Worm (Caenorhabditis elegans) whole organism, L1 larva: ENCODE results near the gene ZK856.14.

ENCODE experiments used
- F16B12.6 ChIP-seq: fragments of 150-350 bp; optimal IDR thresholded peaks from 2 replicates; lab custom pipeline; 2014; ENCODE audit warnings: missing biosample characterization, missing genetic modification characterization
- ama-1 ChIP-seq: fragments of 150-350 bp; optimal IDR thresholded peaks from 2 replicates; lab custom pipeline; 2014
- ceh-8 ChIP-seq: fragments of 200-800 bp; sonication (Bioruptor generic); optimal IDR thresholded peaks from 2 replicates; lab custom pipeline; 2018; ENCODE audit warnings: mild to moderate bottlenecking, missing genetic modification characterization, moderate library complexity, missing compliant biosample characterization
- ceh-82 ChIP-seq, 3 experiments: fragments of 150-350 bp in 1 of 3; sonication (generic microtip) in 2 of 3; optimal IDR thresholded peaks; 2 replicates each; lab custom pipeline; 2014 to 2017; ENCODE audit warnings: missing biosample characterization in 3 of 3, missing genetic modification characterization in 3 of 3
- ceh-88 ChIP-seq: fragments of 200-800 bp; sonication (Bioruptor generic); IDR thresholded peaks from 2 replicates; pipeline ENCODE4 v1.3.6; 2022; ENCODE audit warnings: missing genetic modification characterization, missing compliant biosample characterization
- ceh-90 ChIP-seq: sonication (generic microtip); optimal IDR thresholded peaks from 2 replicates; lab custom pipeline; 2016; ENCODE audit warnings: missing genetic modification characterization, missing compliant biosample characterization
- dsc-1 ChIP-seq: sonication (generic microtip); optimal IDR thresholded peaks from 2 replicates; lab custom pipeline; 2016; ENCODE audit warnings: mild to moderate bottlenecking, missing genetic modification characterization, missing compliant biosample characterization
- elt-2 ChIP-seq: sonication (generic microtip); optimal IDR thresholded peaks from 2 replicates; lab custom pipeline; 2016; ENCODE audit warnings: missing genetic modification characterization, mild to moderate bottlenecking, inconsistent platforms, missing compliant biosample characterization, missing genetic modification reagents
- ets-5 ChIP-seq: fragments of 200-800 bp; sonication (Bioruptor generic); IDR thresholded peaks from 2 replicates; pipeline ENCODE4 v1.3.6; 2022; ENCODE audit warnings: missing genetic modification characterization, missing compliant biosample characterization
- fkh-8 ChIP-seq: sonication (generic microtip); optimal IDR thresholded peaks from 2 replicates; lab custom pipeline; 2016; ENCODE audit warnings: mild to moderate bottlenecking, missing genetic modification characterization, missing compliant biosample characterization
- grh-1 ChIP-seq: fragments of 200-800 bp; sonication (Bioruptor generic); IDR thresholded peaks from 2 replicates; pipeline ENCODE4 v1.3.6; 2022; ENCODE audit warnings: missing genetic modification reagents, missing genetic modification characterization, missing compliant biosample characterization
- hlh-17 ChIP-seq: fragments of 200-800 bp; sonication (Bioruptor generic); optimal IDR thresholded peaks from 2 replicates; lab custom pipeline; 2018; ENCODE audit warnings: missing genetic modification characterization, mild to moderate bottlenecking, missing compliant biosample characterization, moderate library complexity, borderline replicate concordance
- hpl-2 ChIP-seq: fragments of 150-350 bp; optimal IDR thresholded peaks from 2 replicates; lab custom pipeline; 2014; ENCODE audit warnings: missing biosample characterization, missing genetic modification reagents, missing genetic modification characterization
- irx-1 ChIP-seq: sonication (generic microtip); optimal IDR thresholded peaks from 2 replicates; lab custom pipeline; 2016; ENCODE audit warnings: missing genetic modification characterization, missing compliant biosample characterization
- lin-13 ChIP-seq: fragments of 150-350 bp; optimal IDR thresholded peaks from 2 replicates; lab custom pipeline; 2014; ENCODE audit warnings: missing biosample characterization, missing genetic modification reagents, missing genetic modification characterization
- lin-14 ChIP-seq: fragments of 200-800 bp; sonication (Bioruptor generic); optimal IDR thresholded peaks from 2 replicates; lab custom pipeline; 2018; ENCODE audit warnings: mild to moderate bottlenecking, missing genetic modification characterization, moderate library complexity, missing compliant biosample characterization
- lin-35 ChIP-seq, 2 experiments: fragments of 150-350 bp; optimal IDR thresholded peaks; 2 replicates each; lab custom pipeline; 2014; ENCODE audit warnings: missing biosample characterization in 2 of 2, missing genetic modification characterization in 2 of 2, missing genetic modification reagents in 2 of 2
- mab-9 ChIP-seq: fragments of 200-800 bp; sonication (Bioruptor generic); IDR thresholded peaks from 2 replicates; pipeline ENCODE4 v1.3.6; 2022; ENCODE audit warnings: missing genetic modification reagents, missing genetic modification characterization, missing compliant biosample characterization
- mdl-1 ChIP-seq, 2 experiments: fragments of 150-350 bp; optimal IDR thresholded peaks; 2 replicates each; lab custom pipeline; 2014 to 2017; ENCODE audit warnings: missing biosample characterization in 2 of 2, missing genetic modification characterization in 2 of 2, inconsistent platforms in 1 of 2
- mep-1 ChIP-seq: fragments of 150-350 bp; optimal IDR thresholded peaks from 2 replicates; lab custom pipeline; 2014; ENCODE audit warnings: missing biosample characterization, missing genetic modification characterization
- nhr-47 ChIP-seq: sonication (generic microtip); optimal IDR thresholded peaks from 2 replicates; lab custom pipeline; 2016; ENCODE audit warnings: mild to moderate bottlenecking, missing genetic modification characterization, moderate library complexity, missing compliant biosample characterization
- nhr-71 ChIP-seq: sonication (generic microtip); optimal IDR thresholded peaks from 2 replicates; lab custom pipeline; 2016; ENCODE audit warnings: mild to moderate bottlenecking, missing genetic modification characterization, moderate library complexity, missing compliant biosample characterization
- nhr-84 ChIP-seq: sonication (generic microtip); optimal IDR thresholded peaks from 2 replicates; lab custom pipeline; 2017; ENCODE audit warnings: missing biosample characterization, missing genetic modification characterization
- nhr-85 ChIP-seq: sonication (generic microtip); peaks from one replicate; lab custom pipeline; 2016; ENCODE audit warnings: missing genetic modification characterization, inconsistent platforms, missing compliant biosample characterization
- pag-3 ChIP-seq: sonication (generic microtip); optimal IDR thresholded peaks from 2 replicates; lab custom pipeline; 2017; ENCODE audit warnings: missing genetic modification characterization, mild to moderate bottlenecking, missing compliant biosample characterization, antibody characterized with exemption, borderline replicate concordance; ENCODE audit not compliant: insufficient read depth
- pax-3 ChIP-seq: fragments of 200-800 bp; sonication (Bioruptor generic); optimal IDR thresholded peaks from 2 replicates; lab custom pipeline; 2018; ENCODE audit warnings: mild to moderate bottlenecking, missing genetic modification characterization, moderate library complexity, missing compliant biosample characterization
- rnt-1 ChIP-seq: sonication (generic microtip); optimal IDR thresholded peaks from 2 replicates; lab custom pipeline; 2016; ENCODE audit warnings: mild to moderate bottlenecking, missing genetic modification characterization, moderate library complexity, missing compliant biosample characterization
- snpc-4 ChIP-seq: fragments of 150-350 bp; optimal IDR thresholded peaks from 2 replicates; lab custom pipeline; 2014; ENCODE audit warnings: missing biosample characterization, missing genetic modification characterization
- sox-4 ChIP-seq: sonication (generic microtip); optimal IDR thresholded peaks from 2 replicates; lab custom pipeline; 2016; ENCODE audit warnings: missing genetic modification characterization, missing compliant biosample characterization
- swsn-7 ChIP-seq: sonication (generic microtip); optimal IDR thresholded peaks from 2 replicates; lab custom pipeline; 2016; ENCODE audit warnings: missing genetic modification characterization, missing compliant biosample characterization
- tbx-2 ChIP-seq: sonication (generic microtip); optimal IDR thresholded peaks from 2 replicates; lab custom pipeline; 2016; ENCODE audit warnings: missing genetic modification characterization, missing compliant biosample characterization
- tlp-1 ChIP-seq: fragments of 150-350 bp; optimal IDR thresholded peaks from 2 replicates; lab custom pipeline; 2014; ENCODE audit warnings: missing biosample characterization, missing genetic modification characterization
- unc-86 ChIP-seq: sonication (generic microtip); optimal IDR thresholded peaks from 2 replicates; lab custom pipeline; 2016; ENCODE audit warnings: missing genetic modification characterization, missing compliant biosample characterization
- xbp-1 ChIP-seq: sonication (generic microtip); optimal IDR thresholded peaks from 2 replicates; lab custom pipeline; 2016; ENCODE audit warnings: missing genetic modification characterization, missing compliant biosample characterization

ZK856.14 gene

DNA sequence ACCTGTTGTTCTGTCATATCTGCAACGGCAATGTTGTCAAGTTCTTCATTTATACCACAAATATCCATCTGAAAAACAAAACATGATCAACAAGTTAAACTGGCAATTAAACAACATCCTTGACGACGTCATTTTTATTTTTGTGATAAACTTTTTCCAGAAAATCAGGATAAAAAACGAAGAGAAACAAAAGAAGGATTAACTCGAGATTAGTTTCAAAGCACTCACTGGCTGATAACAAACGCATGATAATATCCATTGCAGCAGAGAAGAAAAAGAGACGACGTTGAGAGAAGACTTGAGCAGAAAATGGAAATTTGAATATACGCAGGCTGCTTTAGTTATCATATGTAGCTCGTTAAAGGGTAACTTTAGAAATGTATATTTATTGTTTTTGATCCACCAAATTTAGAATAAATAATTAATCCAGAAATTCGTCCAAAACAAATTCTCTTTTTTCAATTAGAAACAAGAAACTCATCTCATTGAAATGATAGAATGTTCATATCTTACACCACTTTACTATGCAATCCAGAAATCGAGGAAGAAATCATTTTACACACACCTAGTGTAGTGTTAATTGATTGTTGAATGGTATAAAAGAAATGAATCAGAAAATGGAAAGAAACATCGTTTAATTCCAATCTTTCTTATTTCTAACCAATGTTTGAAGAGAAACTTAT lies 24.4 kb downstream of the ZK856.14 start, which contains the start of the genes C12D8.21 and col-148:
TSS of gene C12D8.21 (minus strand) at position 68 of the 683 bp plus-strand sequence.
TSS of gene col-148 (plus strand) at position 633 of the 683 bp plus-strand sequence.
- peak; percentile 22 for TF ChIP-seq sox-4 (tag; lab: Kevin White, UChicago)
- TF ChIP-seq tlp-1 (tag; lab: Kevin White, UChicago), result no peak
- TF ChIP-seq tbx-2 (tag; lab: Kevin White, UChicago), result no peak
- no peak for TF ChIP-seq snpc-4 (tag; lab: Kevin White, UChicago)
- peak; percentile 96 for TF ChIP-seq dsc-1 (tag; lab: Kevin White, UChicago)
- TF ChIP-seq unc-86 (tag; lab: Kevin White, UChicago), result no peak
- no peak for TF ChIP-seq mdl-1 (tag; optimal IDR thresholded peaks at IDR 0.05; lab: Kevin White, UChicago)
- no peak for TF ChIP-seq elt-2
- TF ChIP-seq lin-13, result no peak
- TF ChIP-seq fkh-8, result peak; percentile 72
- peak; percentile 62 for TF ChIP-seq pax-3
- TF ChIP-seq hlh-17 (GFP tag; lab: Kevin White, UChicago), result no peak
- no peak for TF ChIP-seq ceh-88 (GFP tag; lab: Robert Waterston, UW)
- no peak for TF ChIP-seq ceh-82 (tag; optimal IDR thresholded peaks at IDR 0.05; lab: Kevin White, UChicago)
- no peak for TF ChIP-seq lin-35 (GFP tag; optimal IDR thresholded peaks at IDR 0.05; lab: Kevin White, UChicago)
- no peak for TF ChIP-seq mab-9 (GFP tag; lab: Robert Waterston, UW)
- TF ChIP-seq irx-1, result no peak
- no peak for TF ChIP-seq nhr-85
- TF ChIP-seq ceh-8 (GFP tag; lab: Kevin White, UChicago), result no peak
- TF ChIP-seq nhr-47 (tag; lab: Kevin White, UChicago), result peak; percentile 35
- TF ChIP-seq nhr-71 (tag; lab: Kevin White, UChicago), result peak; percentile 11

- no peak for TF ChIP-seq nhr-84 (tag; lab: Kevin White, UChicago)
- TF ChIP-seq rnt-1 (tag; lab: Kevin White, UChicago), result no peak
- no peak for TF ChIP-seq hpl-2 (GFP tag; lab: Kevin White, UChicago)
- TF ChIP-seq ama-1 (lab: Kevin White, UChicago), result no peak
- no peak for TF ChIP-seq unc-86 (tag; lab: Kevin White, UChicago)
- TF ChIP-seq ceh-88 (GFP tag; lab: Robert Waterston, UW), result no peak
These were observed 26.3 kb downstream of the ZK856.14 start, which contains the start of gene C12D8.9 for ce11 chrV:10243105-10243504. Gene C12D8.9, minus strand, starts transcription at chrV:10243205.

- peak; percentile 73 for TF ChIP-seq dsc-1 (tag; lab: Kevin White, UChicago)
- no peak for TF ChIP-seq xbp-1 (tag; lab: Kevin White, UChicago)
- TF ChIP-seq F16B12.6 (tag; lab: Kevin White, UChicago), result no peak
- TF ChIP-seq lin-14 (GFP tag; lab: Kevin White, UChicago), result no peak
- TF ChIP-seq mep-1 (tag; lab: Kevin White, UChicago), result no peak
- TF ChIP-seq grh-1 (GFP tag; lab: Robert Waterston, UW), result no peak
- TF ChIP-seq ceh-90, result no peak
- no peak for TF ChIP-seq ceh-8 (GFP tag; lab: Kevin White, UChicago)
- peak; percentile 11 for TF ChIP-seq fkh-8
- peak; percentile 34 for TF ChIP-seq elt-2
- TF ChIP-seq pag-3 (tag; lab: Kevin White, UChicago), result no peak
- no peak for TF ChIP-seq ets-5 (GFP tag; lab: Robert Waterston, UW)
- no peak for TF ChIP-seq tlp-1 (tag; lab: Kevin White, UChicago)
- no peak for TF ChIP-seq swsn-7
- no peak for TF ChIP-seq lin-13
These were observed 27.3 kb downstream of the ZK856.14 start for ce11 chrV:10244018-10244720.
